Worm (Caenorhabditis elegans): ENCODE measurements around the gene spn-4.

spn-4 gene

ce11 chrV:6784853-6785492 lies at the start of gene spn-4, which contains the start of gene spe-39:
Gene spn-4 (minus strand): TSS chrV:6784903.
Gene spe-39 (plus strand): TSS chrV:6785451.
- TF ChIP-seq ztf-11 (tag; optimal IDR thresholded peaks at IDR 0.05) (peak in 1 of 2 experiments; percentile 72), hlh-4 (tag; optimal IDR thresholded peaks at IDR 0.05) (no peak), nhr-76 (tag; optimal IDR thresholded peaks at IDR 0.05) (peak; percentile 51), aly-2 (tag; optimal IDR thresholded peaks at IDR 0.05) (peak; percentile 54), zip-4 (GFP tag; optimal IDR thresholded peaks at IDR 0.05) (no peak), sup-37 (GFP tag; optimal IDR thresholded peaks at IDR 0.05) (no peak), alr-1 (tag; optimal IDR thresholded peaks at IDR 0.05; ENCODE audit: borderline replicate concordance) (no peak), unc-30 (tag; optimal IDR thresholded peaks at IDR 0.05) (no peak), nhr-20 (tag; optimal IDR thresholded peaks at IDR 0.05) (peak; percentile 84), mab-9 (GFP tag; IDR thresholded peaks at IDR 0.05) (peak; percentile 20; the same call in 1 of the 2 replicates), grh-1 (GFP tag; IDR thresholded peaks at IDR 0.05) (peak; percentile 35), tbx-2 (tag; optimal IDR thresholded peaks at IDR 0.05) (peak; percentile 73), egl-27 (tag; optimal IDR thresholded peaks at IDR 0.05) (no peak), nhr-11 (tag; optimal IDR thresholded peaks at IDR 0.05) (peak; percentile 25), aha-1 (tag; optimal IDR thresholded peaks at IDR 0.05) (no peak), ceh-63 (GFP tag; optimal IDR thresholded peaks at IDR 0.05) (no peak), fkh-10 (GFP tag; optimal IDR thresholded peaks at IDR 0.05) (peak; percentile 3), skn-1 (tag; optimal IDR thresholded peaks at IDR 0.05) (peak; percentile 90), efl-3 (GFP tag; optimal IDR thresholded peaks at IDR 0.05) (no peak), tlp-1 (tag; optimal IDR thresholded peaks at IDR 0.05) (no peak), nhr-12 (tag; optimal IDR thresholded peaks at IDR 0.05) (no peak), mef-2 (tag; optimal IDR thresholded peaks at IDR 0.05) (no peak), elt-2 (tag; optimal IDR thresholded peaks at IDR 0.05) (peak; percentile 65), blmp-1 (tag; optimal IDR thresholded peaks at IDR 0.05) (peak; percentile 66), nhr-28 (tag; optimal IDR thresholded peaks at IDR 0.05) (no peak), nhr-90 (tag; optimal IDR thresholded peaks at IDR 0.05; ENCODE audit: poor library complexity) (peak; percentile 81), fkh-8 (tag; optimal IDR thresholded peaks at IDR 0.05) (peak; percentile 29), xbp-1 (tag; optimal IDR thresholded peaks at IDR 0.05) (peak; percentile 79), dsc-1 (tag; optimal IDR thresholded peaks at IDR 0.05) (peak; percentile 84), lin-14 (GFP tag; optimal IDR thresholded peaks at IDR 0.05) (peak; percentile 68), lin-35 (GFP tag; optimal IDR thresholded peaks at IDR 0.05) (peak; percentile 93 to 97), unc-62 (GFP tag; optimal IDR thresholded peaks at IDR 0.05) (no peak), vab-15 (tag; optimal IDR thresholded peaks at IDR 0.05) (no peak), dpl-1 (GFP tag; optimal IDR thresholded peaks at IDR 0.05) (peak; percentile 94 to 95 (median 94)), snpc-4 (tag; optimal IDR thresholded peaks at IDR 0.05) (peak; percentile 88), nhr-237 (tag; optimal IDR thresholded peaks at IDR 0.05) (no peak), ceh-8 (GFP tag; optimal IDR thresholded peaks at IDR 0.05) (peak; percentile 53), fkh-4 (tag; optimal IDR thresholded peaks at IDR 0.05; ENCODE audit: borderline replicate concordance) (peak; percentile 28), ces-1 (GFP tag; optimal IDR thresholded peaks at IDR 0.05) (no peak), isw-1 (GFP tag; IDR thresholded peaks at IDR 0.05) (peak; percentile 62), nhr-85 (tag) (peak; percentile 89), nhr-84 (tag; optimal IDR thresholded peaks at IDR 0.05) (no peak), nhr-47 (tag; optimal IDR thresholded peaks at IDR 0.05) (peak; percentile 87), unc-86 (tag; optimal IDR thresholded peaks at IDR 0.05) (peak; percentile 66), swsn-7 (tag; optimal IDR thresholded peaks at IDR 0.05) (peak; percentile 81), C34B4.2 (tag; optimal IDR thresholded peaks at IDR 0.05) (no peak), C04F5.9 (tag; optimal IDR thresholded peaks at IDR 0.05) (peak; percentile 1), sox-4 (tag; optimal IDR thresholded peaks at IDR 0.05) (peak; percentile 70), lir-3 (tag; optimal IDR thresholded peaks at IDR 0.05; ENCODE audit: poor library complexity) (peak; percentile 67), F16B12.6 (tag; optimal IDR thresholded peaks at IDR 0.05) (peak; percentile 28), sptf-1 (tag; optimal IDR thresholded peaks at IDR 0.05) (no peak), mdl-1 (tag; optimal IDR thresholded peaks at IDR 0.05) (peak in 1 of 2 experiments; percentile 65)
